Worm (Caenorhabditis elegans): ENCODE data around the gene dhgd-1.

Gene dhgd-1

ce11 chrII:11566970-11567711 is 15.3 kb upstream of the dhgd-1 start, which contains the start of gene F54D5.5:
F54D5.5 (minus strand) TSS chrII:11567020.
- TF ChIP-seq tbx-11 (GFP tag; IDR thresholded peaks at IDR 0.05): 0 out of 2 replicates have a peak, but pooled peaks have one; percentile 49
- no peak for TF ChIP-seq B0310.2 (tag; optimal IDR thresholded peaks at IDR 0.05)
- TF ChIP-seq flt-1 (GFP tag; IDR thresholded peaks at IDR 0.05): peak; percentile 27; the same call in 1 of the 2 replicates
- no peak for TF ChIP-seq ceh-36 (tag; optimal IDR thresholded peaks at IDR 0.05)
- no peak for TF ChIP-seq tbx-37 (GFP tag; conservative IDR thresholded peaks at IDR 0.05)
- TF ChIP-seq hmbx-1 (tag; optimal IDR thresholded peaks at IDR 0.05): no peak
- TF ChIP-seq F13C5.2 (tag; optimal IDR thresholded peaks at IDR 0.05): peak; percentile 16
- no peak for TF ChIP-seq ama-1 (optimal IDR thresholded peaks at IDR 0.05)
- no peak for TF ChIP-seq hnd-1 (tag; optimal IDR thresholded peaks at IDR 0.05)
- TF ChIP-seq scrt-1 (GFP tag; IDR thresholded peaks at IDR 0.05): no peak
- 0 out of 2 replicates have a peak, but pooled peaks have one; percentile 38 for TF ChIP-seq sea-1 (GFP tag; conservative IDR thresholded peaks at IDR 0.05)
- TF ChIP-seq hmg-4 (GFP tag; optimal IDR thresholded peaks at IDR 0.05): peak; percentile 87
- TF ChIP-seq ets-7 (tag; optimal IDR thresholded peaks at IDR 0.05): no peak
- no peak for TF ChIP-seq aly-1 (tag; optimal IDR thresholded peaks at IDR 0.05)
- TF ChIP-seq ceh-13 (GFP tag; optimal IDR thresholded peaks at IDR 0.05): no peak
- no peak for TF ChIP-seq tra-4 (tag; optimal IDR thresholded peaks at IDR 0.05)
- 0 out of 2 replicates have a peak, but pooled peaks have one; percentile 18 for TF ChIP-seq pes-1 (GFP tag; IDR thresholded peaks at IDR 0.05)

- no peak for TF ChIP-seq scrt-1 (GFP tag; IDR thresholded peaks at IDR 0.05)
- no peak for TF ChIP-seq sea-1 (GFP tag; conservative IDR thresholded peaks at IDR 0.05)
- no peak for TF ChIP-seq aly-1 (tag; optimal IDR thresholded peaks at IDR 0.05)
- TF ChIP-seq tbx-37 (GFP tag; conservative IDR thresholded peaks at IDR 0.05): no peak
- no peak for TF ChIP-seq hmbx-1 (tag; optimal IDR thresholded peaks at IDR 0.05)
- no peak for TF ChIP-seq hnd-1 (tag; optimal IDR thresholded peaks at IDR 0.05)
- TF ChIP-seq flt-1 (GFP tag; IDR thresholded peaks at IDR 0.05): no peak
- TF ChIP-seq hmg-4 (GFP tag; optimal IDR thresholded peaks at IDR 0.05): no peak
- no peak for TF ChIP-seq tbx-11 (GFP tag; IDR thresholded peaks at IDR 0.05)
These were observed 12.2 kb upstream of the dhgd-1 start, which contains the start of gene F54D5.15 for ce11 chrII:11564127-11564526. F54D5.15 (minus strand) TSS chrII:11564227.

- TF ChIP-seq F13C5.2 (tag; optimal IDR thresholded peaks at IDR 0.05) (no peak), pes-1 (GFP tag; IDR thresholded peaks at IDR 0.05) (no peak), flt-1 (GFP tag; IDR thresholded peaks at IDR 0.05) (no peak), hnd-1 (tag; optimal IDR thresholded peaks at IDR 0.05) (no peak)
These were observed 4.5 kb upstream of the dhgd-1 start, which contains the start of gene F54D5.17 for ce11 chrII:11556338-11556737. F54D5.17 (plus strand) TSS chrII:11556638.

ce11 chrII:11555634-11556033 is 3.8 kb upstream of the dhgd-1 start, which contains the start of gene F54D5.24:
F54D5.24 (plus strand) TSS chrII:11555949.
- TF ChIP-seq scrt-1 (GFP tag; IDR thresholded peaks at IDR 0.05) (no peak), hmbx-1 (tag; optimal IDR thresholded peaks at IDR 0.05) (no peak), pes-1 (GFP tag; IDR thresholded peaks at IDR 0.05) (no peak), sea-1 (GFP tag; conservative IDR thresholded peaks at IDR 0.05) (no peak), ceh-13 (GFP tag; optimal IDR thresholded peaks at IDR 0.05) (no peak), hmg-4 (GFP tag; optimal IDR thresholded peaks at IDR 0.05) (no peak), ceh-36 (tag; optimal IDR thresholded peaks at IDR 0.05) (no peak)

- TF ChIP-seq tra-4 (tag; optimal IDR thresholded peaks at IDR 0.05): no peak
- TF ChIP-seq ceh-36 (tag; optimal IDR thresholded peaks at IDR 0.05): no peak
- no peak for TF ChIP-seq F13C5.2 (tag; optimal IDR thresholded peaks at IDR 0.05)
- peak; percentile 77 for TF ChIP-seq ama-1 (optimal IDR thresholded peaks at IDR 0.05)
- no peak for TF ChIP-seq hmg-4 (GFP tag; optimal IDR thresholded peaks at IDR 0.05)
- TF ChIP-seq hmbx-1 (tag; optimal IDR thresholded peaks at IDR 0.05): peak; percentile 22
- 0 out of 2 replicates have a peak, but pooled peaks have one; percentile 66 for TF ChIP-seq sea-1 (GFP tag; conservative IDR thresholded peaks at IDR 0.05)
These were observed 4.6 kb downstream of the dhgd-1 start, which contains the start of gene F54D5.7 for ce11 chrII:11547254-11547687. F54D5.7 (plus strand) TSS chrII:11547517.

ce11 chrII:11545952-11546325 is 5.9 kb downstream of the dhgd-1 start:
- TF ChIP-seq flt-1 (GFP tag; IDR thresholded peaks at IDR 0.05): no peak
- no peak for TF ChIP-seq tra-4 (tag; optimal IDR thresholded peaks at IDR 0.05)
- TF ChIP-seq sea-1 (GFP tag; conservative IDR thresholded peaks at IDR 0.05): no peak
- TF ChIP-seq hmbx-1 (tag; optimal IDR thresholded peaks at IDR 0.05): no peak
- TF ChIP-seq B0310.2 (tag; optimal IDR thresholded peaks at IDR 0.05): no peak
- TF ChIP-seq tbx-37 (GFP tag; conservative IDR thresholded peaks at IDR 0.05): no peak
- no peak for TF ChIP-seq hnd-1 (tag; optimal IDR thresholded peaks at IDR 0.05)

ce11 chrII:11545299-11545951 is 6.5 kb downstream of the dhgd-1 start, which contains the start of gene dnj-13:
dnj-13 (plus strand) TSS chrII:11545701.
- TF ChIP-seq scrt-1 (GFP tag; IDR thresholded peaks at IDR 0.05): no peak
- peak; percentile 47; the same call in 1 of the 2 replicates for TF ChIP-seq flt-1 (GFP tag; IDR thresholded peaks at IDR 0.05)
- no peak for TF ChIP-seq hnd-1 (tag; optimal IDR thresholded peaks at IDR 0.05)
- no peak for TF ChIP-seq aly-1 (tag; optimal IDR thresholded peaks at IDR 0.05)
- peak; percentile 3 for TF ChIP-seq hmbx-1 (tag; optimal IDR thresholded peaks at IDR 0.05)
- no peak for TF ChIP-seq sea-1 (GFP tag; conservative IDR thresholded peaks at IDR 0.05)
- peak; percentile 70; the same call in 1 of the 2 replicates for TF ChIP-seq pes-1 (GFP tag; IDR thresholded peaks at IDR 0.05)
- no peak for TF ChIP-seq ceh-13 (GFP tag; optimal IDR thresholded peaks at IDR 0.05)
- TF ChIP-seq B0310.2 (tag; optimal IDR thresholded peaks at IDR 0.05): peak; percentile 7
- peak; percentile 39; the same call in 1 of the 2 replicates for TF ChIP-seq tbx-37 (GFP tag; conservative IDR thresholded peaks at IDR 0.05)
- TF ChIP-seq F13C5.2 (tag; optimal IDR thresholded peaks at IDR 0.05): peak; percentile 81
- TF ChIP-seq ceh-36 (tag; optimal IDR thresholded peaks at IDR 0.05): no peak
- TF ChIP-seq ama-1 (optimal IDR thresholded peaks at IDR 0.05): peak; percentile 56
- TF ChIP-seq tbx-11 (GFP tag; IDR thresholded peaks at IDR 0.05): no peak
- peak; percentile 68 for TF ChIP-seq hmg-4 (GFP tag; optimal IDR thresholded peaks at IDR 0.05)
- peak; percentile 23 for TF ChIP-seq tra-4 (tag; optimal IDR thresholded peaks at IDR 0.05)
